Worm (Caenorhabditis elegans) whole organism, L2 larva: ENCODE results near the gene srh-192.

Experiments
- F13H6.1 ChIP-seq: sonication (generic microtip); optimal IDR thresholded peaks from 2 replicates; lab custom pipeline; 2016; ENCODE audit warnings: missing genetic modification characterization, missing compliant biosample characterization
- dmd-4 ChIP-seq: sonication (generic microtip); optimal IDR thresholded peaks from 2 replicates; lab custom pipeline; 2017; ENCODE audit warnings: missing biosample characterization, missing genetic modification characterization
- nhr-237 ChIP-seq: fragments of 150-350 bp; optimal IDR thresholded peaks from 2 replicates; lab custom pipeline; 2014; ENCODE audit warnings: missing biosample characterization, missing genetic modification characterization
- unc-39 ChIP-seq: fragments of 150-350 bp; optimal IDR thresholded peaks from 2 replicates; lab custom pipeline; 2014; ENCODE audit warnings: missing biosample characterization, missing genetic modification characterization
- unc-55 ChIP-seq: fragments of 150-350 bp; sonication (generic microtip); optimal IDR thresholded peaks from 3 replicates; lab custom pipeline; 2014; ENCODE audit warnings: missing biosample characterization, missing genetic modification reagents, missing genetic modification characterization
- unc-62 ChIP-seq: fragments of 150-350 bp; optimal IDR thresholded peaks from 2 replicates; lab custom pipeline; 2014; ENCODE audit warnings: missing biosample characterization, missing genetic modification reagents, missing genetic modification characterization
- zag-1 ChIP-seq: fragments of 150-350 bp; optimal IDR thresholded peaks from 2 replicates; lab custom pipeline; 2014; ENCODE audit warnings: missing biosample characterization, missing genetic modification characterization
- ztf-4 ChIP-seq: fragments of 150-350 bp; optimal IDR thresholded peaks from 2 replicates; lab custom pipeline; 2014; ENCODE audit warnings: missing biosample characterization, missing genetic modification characterization

DNA sequence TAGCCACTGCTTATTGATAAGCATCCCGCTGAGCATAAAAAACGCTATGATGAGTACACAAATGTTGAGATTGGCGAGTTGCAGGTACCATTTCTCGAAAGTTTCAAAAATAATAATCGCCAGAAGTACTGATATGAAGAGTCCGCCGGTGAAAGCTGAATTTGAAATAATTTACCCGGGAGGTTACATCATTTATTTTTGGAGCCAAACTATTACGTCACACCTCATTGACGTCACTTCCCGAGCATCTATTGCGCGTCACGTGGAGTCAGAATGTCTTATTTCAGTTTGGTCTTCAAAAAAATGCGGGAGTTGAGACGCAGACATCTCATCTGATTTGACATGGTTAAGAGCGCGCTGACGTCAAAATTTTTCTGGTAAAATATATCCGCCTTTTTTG is 15.9 kb upstream of the srh-192 start:
- TF ChIP-seq unc-62 (no peak), nhr-237 (no peak), unc-39 (tag; lab: Kevin White, UChicago) (no peak), zag-1 (tag; lab: Kevin White, UChicago) (no peak), ztf-4 (tag; lab: Kevin White, UChicago) (no peak), F13H6.1 (tag; lab: Kevin White, UChicago) (no peak), dmd-4 (tag; lab: Kevin White, UChicago) (no peak), unc-55 (GFP tag; lab: Kevin White, UChicago) (no peak)
